Worm (Caenorhabditis elegans): ENCODE data around the gene srh-102.

DNA sequence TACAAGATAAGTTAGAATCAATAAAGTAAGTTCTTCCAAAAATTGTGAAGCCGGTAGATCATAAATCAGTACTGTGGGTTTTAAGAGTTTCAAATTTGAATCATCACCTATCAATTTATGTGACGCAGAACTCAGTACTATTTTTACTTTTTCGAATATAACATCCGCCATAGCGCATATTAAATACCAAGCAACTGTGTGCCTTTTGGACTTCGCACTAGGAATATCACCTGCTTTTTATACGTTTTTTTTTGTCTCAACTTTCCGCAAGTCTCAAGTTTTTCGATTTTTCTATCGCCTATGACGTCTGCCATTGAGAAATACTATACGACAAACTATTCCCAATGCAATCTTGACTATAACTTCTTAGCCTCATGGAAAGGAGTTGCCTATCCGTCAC, 47.4 kb upstream of the srh-102 start, which contains the start of gene srh-113:
- TF ChIP-seq ztf-11 (tag; optimal IDR thresholded peaks at IDR 0.05) (no peak), lin-15B (tag; optimal IDR thresholded peaks at IDR 0.05) (no peak), elt-2 (tag; optimal IDR thresholded peaks at IDR 0.05) (no peak), sea-2 (GFP tag; optimal IDR thresholded peaks at IDR 0.05) (no peak), pha-4 (tag; optimal IDR thresholded peaks at IDR 0.05) (no peak)

All from whole organism, L3 larva.